Worm (Caenorhabditis elegans) whole organism, late embryonic: ENCODE measurements around the gene C14C6.5.

ENCODE experiments used
- C08G9.2 ChIP-seq: sonication (generic microtip); optimal IDR thresholded peaks from 2 replicates; lab custom pipeline; 2016; ENCODE audit warnings: mild to moderate bottlenecking, missing genetic modification characterization, moderate library complexity, missing compliant biosample characterization
- F13H6.1 ChIP-seq: sonication (generic microtip); optimal IDR thresholded peaks from 2 replicates; lab custom pipeline; 2016; ENCODE audit warnings: missing genetic modification characterization, missing compliant biosample characterization
- K02D7.2 ChIP-seq: sonication (generic microtip); optimal IDR thresholded peaks from 2 replicates; lab custom pipeline; 2017; ENCODE audit warnings: mild to moderate bottlenecking, missing genetic modification characterization, missing compliant biosample characterization
- Y22D7AL.16 ChIP-seq: sonication (generic microtip); optimal IDR thresholded peaks from 2 replicates; lab custom pipeline; 2016; ENCODE audit warnings: missing genetic modification characterization, missing compliant biosample characterization
- ahr-1 ChIP-seq: sonication (generic microtip); optimal IDR thresholded peaks from 2 replicates; lab custom pipeline; 2016; ENCODE audit warnings: missing genetic modification characterization, missing compliant biosample characterization
- ama-1 ChIP-seq: fragments of 150-350 bp; optimal IDR thresholded peaks from 2 replicates; lab custom pipeline; 2014
- ceh-14 ChIP-seq: sonication (generic microtip); optimal IDR thresholded peaks from 2 replicates; lab custom pipeline; 2016; ENCODE audit warnings: missing genotype, missing genetic modification characterization, missing compliant biosample characterization
- ceh-18 ChIP-seq: sonication (generic microtip); optimal IDR thresholded peaks from 2 replicates; lab custom pipeline; 2016; ENCODE audit warnings: missing genetic modification characterization, missing compliant biosample characterization
- ceh-19 ChIP-seq: fragments of 200-800 bp; sonication (Bioruptor generic); optimal IDR thresholded peaks from 2 replicates; lab custom pipeline; 2018; ENCODE audit warnings: mild to moderate bottlenecking, missing genetic modification characterization, missing compliant biosample characterization
- ceh-22 ChIP-seq: sonication (generic microtip); optimal IDR thresholded peaks from 2 replicates; lab custom pipeline; 2017; ENCODE audit warnings: missing biosample characterization, missing genetic modification characterization
- ceh-24 ChIP-seq: sonication (generic microtip); optimal IDR thresholded peaks from 2 replicates; lab custom pipeline; 2016; ENCODE audit warnings: mild to moderate bottlenecking, missing genetic modification characterization, missing compliant biosample characterization
- ceh-30 ChIP-seq: fragments of 150-350 bp; optimal IDR thresholded peaks from 2 replicates; lab custom pipeline; 2014; ENCODE audit warnings: missing biosample characterization, missing genetic modification characterization
- ceh-31 ChIP-seq: sonication (generic microtip); optimal IDR thresholded peaks from 2 replicates; lab custom pipeline; 2016; ENCODE audit warnings: missing genetic modification characterization, missing compliant biosample characterization
- ceh-34 ChIP-seq: sonication (generic microtip); optimal IDR thresholded peaks from 2 replicates; lab custom pipeline; 2016; ENCODE audit warnings: mild to moderate bottlenecking, missing genetic modification characterization, missing compliant biosample characterization
- ceh-45 ChIP-seq: fragments of 200-800 bp; sonication (Bioruptor generic); IDR thresholded peaks from 2 replicates; pipeline ENCODE4 v1.3.6; 2022; ENCODE audit warnings: missing genetic modification reagents, missing genetic modification characterization, missing compliant biosample characterization
- ceh-48 ChIP-seq: sonication (generic microtip); optimal IDR thresholded peaks from 2 replicates; lab custom pipeline; 2016; ENCODE audit warnings: missing genetic modification characterization, inconsistent platforms, missing compliant biosample characterization
- ceh-9 ChIP-seq: sonication (generic microtip); optimal IDR thresholded peaks from 2 replicates; lab custom pipeline; 2016; ENCODE audit warnings: mild to moderate bottlenecking, missing genetic modification characterization, inconsistent platforms, missing compliant biosample characterization
- che-1 ChIP-seq: sonication (generic microtip); optimal IDR thresholded peaks from 2 replicates; lab custom pipeline; 2016; ENCODE audit warnings: mild to moderate bottlenecking, missing genetic modification characterization, missing compliant biosample characterization
- dve-1 ChIP-seq: sonication (generic microtip); optimal IDR thresholded peaks from 2 replicates; lab custom pipeline; 2017; ENCODE audit warnings: antibody characterized with exemption, mild to moderate bottlenecking, missing genetic modification characterization, missing compliant biosample characterization
- elt-2 ChIP-seq: sonication (generic microtip); optimal IDR thresholded peaks from 2 replicates; lab custom pipeline; 2016; ENCODE audit warnings: missing genetic modification reagents, missing genetic modification characterization, missing compliant biosample characterization
- ets-4 ChIP-seq: sonication (generic microtip); optimal IDR thresholded peaks from 2 replicates; lab custom pipeline; 2016; ENCODE audit warnings: missing genetic modification characterization, missing compliant biosample characterization
- eyg-1 ChIP-seq: sonication (generic microtip); optimal IDR thresholded peaks from 2 replicates; lab custom pipeline; 2016; ENCODE audit warnings: missing genotype, missing genetic modification characterization, missing compliant biosample characterization
- fax-1 ChIP-seq: sonication (generic microtip); optimal IDR thresholded peaks from 2 replicates; lab custom pipeline; 2016; ENCODE audit warnings: missing genotype, missing genetic modification characterization, missing compliant biosample characterization
- fkh-6 ChIP-seq: sonication (generic microtip); optimal IDR thresholded peaks from 2 replicates; lab custom pipeline; 2016; ENCODE audit warnings: missing genetic modification characterization, missing compliant biosample characterization
- gmeb-2 ChIP-seq: sonication (generic microtip); optimal IDR thresholded peaks from 2 replicates; lab custom pipeline; 2016; ENCODE audit warnings: missing genetic modification characterization, inconsistent platforms, missing compliant biosample characterization
- hlh-13 ChIP-seq: fragments of 200-800 bp; sonication (Bioruptor generic); optimal IDR thresholded peaks from 2 replicates; lab custom pipeline; 2018; ENCODE audit warnings: mild to moderate bottlenecking, missing genetic modification characterization, missing compliant biosample characterization
- hlh-15 ChIP-seq: sonication (generic microtip); optimal IDR thresholded peaks from 2 replicates; lab custom pipeline; 2016; ENCODE audit warnings: missing genetic modification characterization, missing compliant biosample characterization
- lim-6 ChIP-seq: sonication (generic microtip); optimal IDR thresholded peaks from 2 replicates; lab custom pipeline; 2016; ENCODE audit warnings: missing genetic modification characterization, missing compliant biosample characterization
- lin-11 ChIP-seq: fragments of 200-800 bp; sonication (Bioruptor generic); optimal IDR thresholded peaks from 2 replicates; lab custom pipeline; 2018; ENCODE audit warnings: mild to moderate bottlenecking, missing genetic modification characterization, missing compliant biosample characterization
- madf-2 ChIP-seq: sonication (generic microtip); optimal IDR thresholded peaks from 2 replicates; lab custom pipeline; 2017; ENCODE audit warnings: missing genetic modification characterization, missing compliant biosample characterization
- mec-3 ChIP-seq: sonication (generic microtip); optimal IDR thresholded peaks from 2 replicates; lab custom pipeline; 2016; ENCODE audit warnings: borderline replicate concordance, missing genetic modification characterization, missing compliant biosample characterization
- nhr-11 ChIP-seq: fragments of 150-350 bp; optimal IDR thresholded peaks from 2 replicates; lab custom pipeline; 2014; ENCODE audit warnings: missing biosample characterization, missing genetic modification characterization
- nhr-232 ChIP-seq: sonication (generic microtip); optimal IDR thresholded peaks from 2 replicates; lab custom pipeline; 2016; ENCODE audit warnings: missing genetic modification characterization, missing compliant biosample characterization
- pag-3 ChIP-seq: sonication (generic microtip); optimal IDR thresholded peaks from 2 replicates; lab custom pipeline; 2016; ENCODE audit warnings: missing compliant biosample characterization, missing genetic modification characterization, borderline replicate concordance
- pax-1 ChIP-seq: fragments of 150-350 bp; optimal IDR thresholded peaks from 2 replicates; lab custom pipeline; 2014; ENCODE audit warnings: missing biosample characterization, missing genetic modification characterization
- pqm-1 ChIP-seq: sonication (generic microtip); optimal IDR thresholded peaks from 2 replicates; lab custom pipeline; 2016; ENCODE audit warnings: missing genetic modification characterization, missing compliant biosample characterization
- pros-1 ChIP-seq: fragments of 150-350 bp; optimal IDR thresholded peaks from 2 replicates; lab custom pipeline; 2014; ENCODE audit warnings: missing biosample characterization, missing genetic modification reagents, missing genetic modification characterization
- ref-2 ChIP-seq: sonication (generic microtip); optimal IDR thresholded peaks from 2 replicates; lab custom pipeline; 2016; ENCODE audit warnings: missing genetic modification characterization, missing compliant biosample characterization
- sox-2 ChIP-seq: fragments of 200-800 bp; sonication (Bioruptor generic); IDR thresholded peaks from 2 replicates; pipeline ENCODE4 v1.3.6; 2022; ENCODE audit warnings: missing genetic modification reagents, missing genetic modification characterization, missing compliant biosample characterization
- sox-4 ChIP-seq: sonication (generic microtip); optimal IDR thresholded peaks from 2 replicates; lab custom pipeline; 2017; ENCODE audit warnings: mild to moderate bottlenecking, missing genetic modification characterization, inconsistent platforms, missing compliant biosample characterization
- syd-9 ChIP-seq: sonication (generic microtip); optimal IDR thresholded peaks from 2 replicates; lab custom pipeline; 2016; ENCODE audit warnings: mild to moderate bottlenecking, missing genetic modification characterization, moderate library complexity, missing compliant biosample characterization
- tbx-2 ChIP-seq: sonication (generic microtip); optimal IDR thresholded peaks from 2 replicates; lab custom pipeline; 2016; ENCODE audit warnings: missing genetic modification characterization, missing compliant biosample characterization
- tbx-7 ChIP-seq: sonication (generic microtip); optimal IDR thresholded peaks from 2 replicates; lab custom pipeline; 2016; ENCODE audit warnings: missing genotype, missing genetic modification characterization, missing compliant biosample characterization
- zip-5 ChIP-seq: sonication (generic microtip); optimal IDR thresholded peaks from 2 replicates; lab custom pipeline; 2016; ENCODE audit warnings: missing genetic modification characterization, missing compliant biosample characterization
- ztf-16 ChIP-seq: sonication (generic microtip); optimal IDR thresholded peaks from 2 replicates; lab custom pipeline; 2017; ENCODE audit warnings: missing genetic modification characterization, missing compliant biosample characterization

The C14C6.5 gene

ce11 chrV:521517-521916 is 14.9 kb upstream of the C14C6.5 start, which contains the start of gene srw-107:
Gene srw-107 (minus strand): TSS chrV:521617.
- TF ChIP-seq Y22D7AL.16, result no peak
- TF ChIP-seq K02D7.2 (tag; lab: Kevin White, UChicago), result no peak
- no peak for TF ChIP-seq gmeb-2 (tag; lab: Kevin White, UChicago)
- TF ChIP-seq zip-5 (tag; lab: Kevin White, UChicago), result no peak
- TF ChIP-seq, all 69 proteins: peak for 0

- TF ChIP-seq fax-1 (tag; lab: Kevin White, UChicago) (no peak), ceh-22 (tag; lab: Kevin White, UChicago) (no peak), lim-6 (tag; lab: Kevin White, UChicago) (no peak), ceh-14 (tag; lab: Kevin White, UChicago) (no peak), ztf-16 (tag; lab: Kevin White, UChicago) (no peak)
These were observed 12.4 kb upstream of the C14C6.5 start, which contains the start of gene lipl-3 for ce11 chrV:524058-524457. Gene lipl-3 (minus strand): TSS chrV:524218.

ce11 chrV:525040-525439 is 11.4 kb upstream of the C14C6.5 start, which contains the start of gene R11G11.16:
Gene R11G11.16 (minus strand): TSS chrV:525140.
- TF ChIP-seq ahr-1 (tag; lab: Kevin White, UChicago) (no peak), ama-1 (lab: Kevin White, UChicago) (no peak), nhr-232 (no peak), tbx-2 (no peak)

- TF ChIP-seq fax-1 (tag; lab: Kevin White, UChicago) (no peak), tbx-7 (tag; lab: Kevin White, UChicago) (no peak), elt-2 (tag; lab: Kevin White, UChicago) (no peak), fkh-6 (tag; lab: Kevin White, UChicago) (no peak), lin-11 (tag; lab: Kevin White, UChicago) (no peak), hlh-13 (no peak), ama-1 (lab: Kevin White, UChicago) (no peak), ceh-30 (tag; lab: Kevin White, UChicago) (no peak), che-1 (tag; lab: Kevin White, UChicago) (no peak), ceh-18 (tag; lab: Kevin White, UChicago) (no peak), ahr-1 (tag; lab: Kevin White, UChicago) (no peak), syd-9 (no peak), ztf-16 (tag; lab: Kevin White, UChicago) (no peak), sox-4 (tag; lab: Kevin White, UChicago) (no peak), ceh-45 (GFP tag; lab: Robert Waterston, UW) (no peak), ceh-34 (tag; lab: Kevin White, UChicago) (no peak)
- TF ChIP-seq, all 69 proteins: peak for 0
These were observed 8.8 kb upstream of the C14C6.5 start, which contains the start of gene srw-108 for ce11 chrV:527602-528001. Gene srw-108 (plus strand): TSS chrV:527902.

- no peak for TF ChIP-seq lin-11 (tag; lab: Kevin White, UChicago)
- no peak for TF ChIP-seq fax-1 (tag; lab: Kevin White, UChicago)
- no peak for TF ChIP-seq mec-3
- no peak for TF ChIP-seq nhr-11 (tag; lab: Kevin White, UChicago)
- no peak for TF ChIP-seq hlh-15 (tag; lab: Kevin White, UChicago)
- no peak for TF ChIP-seq ref-2 (tag; lab: Kevin White, UChicago)
- no peak for TF ChIP-seq F13H6.1 (tag; lab: Kevin White, UChicago)
- peak; percentile 72 for TF ChIP-seq elt-2 (tag; lab: Kevin White, UChicago)
- no peak for TF ChIP-seq fkh-6 (tag; lab: Kevin White, UChicago)
- TF ChIP-seq ets-4 (tag; lab: Kevin White, UChicago), result no peak
- peak; percentile 21 for TF ChIP-seq pax-1
- TF ChIP-seq ztf-16 (tag; lab: Kevin White, UChicago), result no peak
- TF ChIP-seq ceh-18 (tag; lab: Kevin White, UChicago), result no peak
- no peak for TF ChIP-seq ceh-19 (GFP tag; lab: Kevin White, UChicago)
- TF ChIP-seq sox-4 (tag; lab: Kevin White, UChicago), result no peak
- no peak for TF ChIP-seq eyg-1 (tag; lab: Kevin White, UChicago)
- TF ChIP-seq ceh-48 (tag; lab: Kevin White, UChicago), result no peak
- TF ChIP-seq nhr-232, result no peak
- TF ChIP-seq C08G9.2 (tag; lab: Kevin White, UChicago), result no peak
- TF ChIP-seq dve-1 (tag; lab: Kevin White, UChicago), result no peak
- TF ChIP-seq madf-2 (tag; lab: Kevin White, UChicago), result no peak
- no peak for TF ChIP-seq zip-5 (tag; lab: Kevin White, UChicago)
- TF ChIP-seq ceh-31 (tag; lab: Kevin White, UChicago), result peak; percentile 38
- no peak for TF ChIP-seq ceh-24 (tag; lab: Kevin White, UChicago)
- no peak for TF ChIP-seq pag-3 (tag; lab: Kevin White, UChicago)
- TF ChIP-seq pros-1 (tag; lab: Kevin White, UChicago), result no peak
- no peak for TF ChIP-seq sox-2 (GFP tag; lab: Robert Waterston, UW)
- no peak for TF ChIP-seq pqm-1
- no peak for TF ChIP-seq ceh-9 (tag; lab: Kevin White, UChicago)
These were observed 4.4 kb upstream of the C14C6.5 start, which contains the start of gene nhr-58 for ce11 chrV:532046-532445. Gene nhr-58 (plus strand): TSS chrV:532259.
